Fruit fly (Drosophila melanogaster): ENCODE data around the gene CG34155.

Gene CG34155

dm6 chr3R:30550044-30550443, 10.0 kb downstream of the CG34155 start (continued):
- TF ChIP-seq Vsx1 (GFP tag; optimal IDR thresholded peaks at IDR 0.05) = no peak
- TF ChIP-seq cas (GFP tag; IDR thresholded peaks at IDR 0.05) = no peak
- no peak for TF ChIP-seq HLH4C (GFP tag; IDR thresholded peaks at IDR 0.05; ENCODE audit: partially characterized antibody)
- peak; percentile 22; the same call in 1 of the 2 replicates for TF ChIP-seq CG32532 (GFP tag; IDR thresholded peaks at IDR 0.05)
- no peak for TF ChIP-seq CG12744 (GFP tag; optimal IDR thresholded peaks at IDR 0.05)
- TF ChIP-seq crp (GFP tag; optimal IDR thresholded peaks at IDR 0.05) = no peak
- TF ChIP-seq zfh2 (GFP tag; optimal IDR thresholded peaks at IDR 0.05) = no peak
- TF ChIP-seq CG17328 (GFP tag; IDR thresholded peaks at IDR 0.05) = no peak
- TF ChIP-seq CG2116 (GFP tag; optimal IDR thresholded peaks at IDR 0.05) = no peak
- TF ChIP-seq peb (GFP tag; IDR thresholded peaks at IDR 0.05) = no peak
- TF ChIP-seq CG6813 (GFP tag; optimal IDR thresholded peaks at IDR 0.05) = no peak
- TF ChIP-seq jumu (GFP tag; optimal IDR thresholded peaks at IDR 0.05) = no peak
- peak; percentile 21 for TF ChIP-seq CG15269 (tag; optimal IDR thresholded peaks at IDR 0.05)
- no peak for TF ChIP-seq CG2889 (GFP tag; IDR thresholded peaks at IDR 0.05)
- TF ChIP-seq rib (GFP tag; IDR thresholded peaks at IDR 0.05) = no peak
- no peak for TF ChIP-seq CG10543 (GFP tag; optimal IDR thresholded peaks at IDR 0.05)
- TF ChIP-seq CG2120 (GFP tag; optimal IDR thresholded peaks at IDR 0.05) = peak; percentile 58
- TF ChIP-seq Asciz (GFP tag; optimal IDR thresholded peaks at IDR 0.05) = no peak
- TF ChIP-seq CG16815 (GFP tag; optimal IDR thresholded peaks at IDR 0.05) = no peak
- TF ChIP-seq CG6854 (GFP tag; optimal IDR thresholded peaks at IDR 0.05) = no peak
- TF ChIP-seq CG3163 (GFP tag; optimal IDR thresholded peaks at IDR 0.05) = no peak
- no peak for TF ChIP-seq H15 (GFP tag; IDR thresholded peaks at IDR 0.05)
- 0 out of 2 replicates have a peak, but pooled peaks have one; percentile 28 for TF ChIP-seq CG31224 (GFP tag; IDR thresholded peaks at IDR 0.05)
- TF ChIP-seq dpn (GFP tag; optimal IDR thresholded peaks at IDR 0.05) = peak in 1 of 2 experiments; percentile 11
- peak; percentile 32; the same call in 1 of the 2 replicates for TF ChIP-seq CG14014 (GFP tag; IDR thresholded peaks at IDR 0.05)
- no peak for TF ChIP-seq chn (GFP tag; optimal IDR thresholded peaks at IDR 0.05)
- TF ChIP-seq Sox102F (GFP tag; optimal IDR thresholded peaks at IDR 0.05) = peak; percentile 20
- TF ChIP-seq tio (GFP tag; optimal IDR thresholded peaks at IDR 0.05) = no peak
- no peak for TF ChIP-seq CG10959 (GFP tag; IDR thresholded peaks at IDR 0.05)
- no peak for TF ChIP-seq CG4730 (GFP tag; IDR thresholded peaks at IDR 0.05)
- no peak for TF ChIP-seq disco-r (GFP tag; optimal IDR thresholded peaks at IDR 0.05)
- TF ChIP-seq Lpt (GFP tag; optimal IDR thresholded peaks at IDR 0.05) = no peak
- TF ChIP-seq nau (GFP tag; optimal IDR thresholded peaks at IDR 0.05) = no peak
- peak; percentile 35; the same call in 1 of the 2 replicates for TF ChIP-seq Ada2b (GFP tag; IDR thresholded peaks at IDR 0.05)
- no peak for TF ChIP-seq CG11398 (GFP tag; optimal IDR thresholded peaks at IDR 0.05)
- no peak for TF ChIP-seq CG18262 (tag; optimal IDR thresholded peaks at IDR 0.05)
- TF ChIP-seq CG33213 (GFP tag; optimal IDR thresholded peaks at IDR 0.05) = no peak
- TF ChIP-seq dm (GFP tag; optimal IDR thresholded peaks at IDR 0.05) = no peak
- no peak for TF ChIP-seq p53 (GFP tag; optimal IDR thresholded peaks at IDR 0.05)
- TF ChIP-seq klu (GFP tag; IDR thresholded peaks at IDR 0.05) = no peak
- TF ChIP-seq Stat92E (GFP tag; optimal IDR thresholded peaks at IDR 0.05) = no peak
- no peak for TF ChIP-seq NFAT (GFP tag; IDR thresholded peaks at IDR 0.05)
- TF ChIP-seq Sin3A (optimal IDR thresholded peaks at IDR 0.05) = no peak
- no peak for TF ChIP-seq D19A (tag; optimal IDR thresholded peaks at IDR 0.05)
- no peak for TF ChIP-seq CG15696 (tag; optimal IDR thresholded peaks at IDR 0.05)
- no peak for TF ChIP-seq gcm2 (GFP tag; optimal IDR thresholded peaks at IDR 0.05)
- peak; percentile 25 for TF ChIP-seq Antp (GFP tag; optimal IDR thresholded peaks at IDR 0.05)
- no peak for TF ChIP-seq CG43689 (GFP tag; IDR thresholded peaks at IDR 0.05)
- no peak for TF ChIP-seq chif (GFP tag; optimal IDR thresholded peaks at IDR 0.05)
- no peak for TF ChIP-seq CG9797 (GFP tag; optimal IDR thresholded peaks at IDR 0.05)
- TF ChIP-seq HHEX (GFP tag; optimal IDR thresholded peaks at IDR 0.05) = peak; percentile 5
- 0 out of 2 replicates have a peak, but pooled peaks have one; percentile 22 for TF ChIP-seq ap (GFP tag; IDR thresholded peaks at IDR 0.05)

Measured in whole organism, embryonic.